Worm (Caenorhabditis elegans) whole organism, L2 larva: ENCODE results near the gene oac-42.
"Not testable (repeated sequence)": the region's sequence is repeated elsewhere in the genome, so short reads cannot be mapped to it uniquely, and the experiment has no call there.

Source experiments
- F13H6.1 ChIP-seq: sonication (generic microtip); optimal IDR thresholded peaks from 2 replicates; lab custom pipeline; 2016; ENCODE audit warnings: missing genetic modification characterization, missing compliant biosample characterization
- R02D3.7 ChIP-seq: fragments of 150-350 bp; optimal IDR thresholded peaks from 2 replicates; lab custom pipeline; 2014; ENCODE audit warnings: missing biosample characterization, missing genetic modification characterization
- Y55F3AM.14 ChIP-seq: fragments of 200-800 bp; sonication (Bioruptor generic); optimal IDR thresholded peaks from 2 replicates; lab custom pipeline; 2018; ENCODE audit warnings: mild to moderate bottlenecking, missing genetic modification characterization, missing compliant biosample characterization
- ZK546.5 ChIP-seq: sonication (generic microtip); optimal IDR thresholded peaks from 2 replicates; lab custom pipeline; 2017; ENCODE audit warnings: missing biosample characterization, missing genetic modification characterization
- aly-2 ChIP-seq: fragments of 150-350 bp; optimal IDR thresholded peaks from 2 replicates; lab custom pipeline; 2014; ENCODE audit warnings: missing biosample characterization, missing genetic modification characterization
- ama-1 ChIP-seq: fragments of 150-350 bp; optimal IDR thresholded peaks from 2 replicates; lab custom pipeline; 2018; ENCODE audit warnings: inconsistent platforms
- ceh-82 ChIP-seq: fragments of 150-350 bp; optimal IDR thresholded peaks from 2 replicates; lab custom pipeline; 2014; ENCODE audit warnings: missing biosample characterization, missing genetic modification characterization
- crh-2 ChIP-seq: sonication (generic microtip); optimal IDR thresholded peaks from 2 replicates; lab custom pipeline; 2017; ENCODE audit warnings: missing biosample characterization, missing genetic modification characterization
- egl-27 ChIP-seq: sonication (generic microtip); optimal IDR thresholded peaks from 3 replicates; lab custom pipeline; 2017; ENCODE audit warnings: missing biosample characterization, missing genetic modification reagents, missing genetic modification characterization
- elt-1 ChIP-seq: fragments of 150-350 bp; optimal IDR thresholded peaks from 2 replicates; lab custom pipeline; 2014; ENCODE audit warnings: missing biosample characterization, missing genetic modification characterization
- elt-3 ChIP-seq: sonication (generic microtip); optimal IDR thresholded peaks from 2 replicates; lab custom pipeline; 2017; ENCODE audit warnings: missing biosample characterization, missing genetic modification characterization
- fos-1 ChIP-seq: fragments of 150-350 bp; optimal IDR thresholded peaks from 2 replicates; lab custom pipeline; 2014; ENCODE audit warnings: missing biosample characterization, missing genetic modification characterization
- gmeb-1 ChIP-seq: fragments of 150-350 bp; optimal IDR thresholded peaks from 2 replicates; lab custom pipeline; 2014; ENCODE audit warnings: missing biosample characterization, missing genetic modification characterization
- lin-11 ChIP-seq: fragments of 150-350 bp; sonication (generic microtip); optimal IDR thresholded peaks from 2 replicates; lab custom pipeline; 2014; ENCODE audit warnings: missing biosample characterization, missing genetic modification characterization, inconsistent platforms, mixed read lengths
- lin-13 ChIP-seq: fragments of 150-350 bp; optimal IDR thresholded peaks from 2 replicates; lab custom pipeline; 2014; ENCODE audit warnings: missing biosample characterization, missing genetic modification reagents, missing genetic modification characterization
- lsy-2 ChIP-seq, 2 experiments: fragments of 150-350 bp in 1 of 2; sonication (generic microtip) in 1 of 2; optimal IDR thresholded peaks; 2 replicates each; lab custom pipeline; 2014 to 2017; ENCODE audit warnings: missing biosample characterization in 2 of 2, missing genetic modification characterization in 2 of 2
- mab-5 ChIP-seq: fragments of 150-350 bp; optimal IDR thresholded peaks from 2 replicates; lab custom pipeline; 2014; ENCODE audit warnings: missing biosample characterization, missing genetic modification characterization
- mbf-1 ChIP-seq: sonication (generic microtip); optimal IDR thresholded peaks from 2 replicates; lab custom pipeline; 2017; ENCODE audit warnings: missing biosample characterization, missing genetic modification characterization
- nhr-11 ChIP-seq: fragments of 150-350 bp; optimal IDR thresholded peaks from 2 replicates; lab custom pipeline; 2014; ENCODE audit warnings: missing biosample characterization, missing genetic modification characterization
- nhr-21 ChIP-seq: fragments of 150-350 bp; optimal IDR thresholded peaks from 2 replicates; lab custom pipeline; 2014; ENCODE audit warnings: missing biosample characterization, missing genetic modification characterization
- nhr-23 ChIP-seq: fragments of 150-350 bp; optimal IDR thresholded peaks from 2 replicates; lab custom pipeline; 2014; ENCODE audit warnings: missing biosample characterization, missing genetic modification reagents, missing genetic modification characterization
- nhr-25 ChIP-seq: fragments of 150-350 bp; sonication (generic microtip); optimal IDR thresholded peaks from 3 replicates; lab custom pipeline; 2014; ENCODE audit warnings: missing biosample characterization, missing genetic modification characterization
- nhr-6 ChIP-seq: fragments of 150-350 bp; optimal IDR thresholded peaks from 2 replicates; lab custom pipeline; 2014; ENCODE audit warnings: missing biosample characterization, missing genetic modification characterization
- sem-4 ChIP-seq: fragments of 150-350 bp; optimal IDR thresholded peaks from 2 replicates; lab custom pipeline; 2014; ENCODE audit warnings: missing biosample characterization, missing genetic modification reagents, missing genetic modification characterization
- skn-1 ChIP-seq: sonication (generic microtip); optimal IDR thresholded peaks from 2 replicates; lab custom pipeline; 2017; ENCODE audit warnings: missing biosample characterization, missing genetic modification characterization
- sma-9 ChIP-seq, 2 experiments: fragments of 150-350 bp in 1 of 2; sonication (generic microtip) in 1 of 2; optimal IDR thresholded peaks; 2 replicates each; lab custom pipeline; 2014 to 2016; ENCODE audit warnings: missing genetic modification characterization in 2 of 2, mild to moderate bottlenecking in 1 of 2, missing biosample characterization in 1 of 2, missing compliant biosample characterization in 1 of 2, missing genetic modification reagents in 1 of 2, moderate library complexity in 1 of 2
- unc-39 ChIP-seq: fragments of 150-350 bp; optimal IDR thresholded peaks from 2 replicates; lab custom pipeline; 2014; ENCODE audit warnings: missing biosample characterization, missing genetic modification characterization
- zag-1 ChIP-seq: fragments of 150-350 bp; optimal IDR thresholded peaks from 2 replicates; lab custom pipeline; 2014; ENCODE audit warnings: missing biosample characterization, missing genetic modification characterization
- ztf-1 ChIP-seq: fragments of 200-800 bp; sonication (Bioruptor generic); conservative IDR thresholded peaks from 2 replicates; pipeline ENCODE4 v1.3.6; 2022; ENCODE audit warnings: missing genetic modification characterization, missing compliant biosample characterization
- ztf-11 ChIP-seq: sonication (generic microtip); optimal IDR thresholded peaks from 2 replicates; lab custom pipeline; 2017; ENCODE audit warnings: missing biosample characterization, missing genetic modification characterization
- ztf-4 ChIP-seq: fragments of 150-350 bp; optimal IDR thresholded peaks from 2 replicates; lab custom pipeline; 2014; ENCODE audit warnings: missing biosample characterization, missing genetic modification characterization

Gene oac-42

ce11 chrV:15915919-15916318 is 31.3 kb upstream of the oac-42 start, which contains the start of gene gst-38:
Gene gst-38, minus strand, starts transcription at chrV:15916070.
- peak; percentile 30 for TF ChIP-seq crh-2 (tag; lab: Kevin White, UChicago)
- TF ChIP-seq sma-9 (GFP tag; optimal IDR thresholded peaks at IDR 0.05; lab: Kevin White, UChicago) = peak; percentile 57
- TF ChIP-seq sma-9 (tag; optimal IDR thresholded peaks at IDR 0.05; lab: Kevin White, UChicago) = no peak
- peak; percentile 63 for TF ChIP-seq fos-1 (tag; lab: Kevin White, UChicago)
- TF ChIP-seq F13H6.1 = no peak
- TF ChIP-seq ama-1 (lab: Kevin White, UChicago) = no peak

ce11 chrV:15915307-15915706 is 30.7 kb upstream of the oac-42 start:
- TF ChIP-seq nhr-25 = no peak
- TF ChIP-seq nhr-11 (tag; lab: Kevin White, UChicago) = no peak
- TF ChIP-seq, all 48 proteins: peak for 0

ce11 chrV:15914774-15915173 is 30.2 kb upstream of the oac-42 start:
- TF ChIP-seq elt-1 (tag; lab: Kevin White, UChicago) (no peak), nhr-21 (tag; lab: Kevin White, UChicago) (no peak), ztf-1 (GFP tag; lab: Robert Waterston, UW) (no peak), crh-2 (tag; lab: Kevin White, UChicago) (no peak), mab-5 (no peak), lin-13 (GFP tag; lab: Kevin White, UChicago) (no peak), R02D3.7 (tag; lab: Kevin White, UChicago) (no peak), skn-1 (tag; lab: Kevin White, UChicago) (no peak), nhr-23 (no peak)

- TF ChIP-seq aly-2 (tag; lab: Kevin White, UChicago) = no peak
- no peak for TF ChIP-seq ztf-1 (GFP tag; lab: Robert Waterston, UW)
- no peak for TF ChIP-seq Y55F3AM.14
- TF ChIP-seq ceh-82 (tag; lab: Kevin White, UChicago) = no peak
- no peak for TF ChIP-seq ZK546.5 (tag; lab: Kevin White, UChicago)
- no peak for TF ChIP-seq lsy-2 (tag; optimal IDR thresholded peaks at IDR 0.05; lab: Kevin White, UChicago)
- no peak for TF ChIP-seq crh-2 (tag; lab: Kevin White, UChicago)
- no peak for TF ChIP-seq ztf-4 (tag; lab: Kevin White, UChicago)
- TF ChIP-seq lin-11 (tag; lab: Kevin White, UChicago) = no peak
Measured at ce11 chrV:15913714-15914113, 29.1 kb upstream of the oac-42 start, which contains the start of gene F35E8.7. Gene F35E8.7, plus strand, starts transcription at chrV:15914014.

ce11 chrV:15912677-15913076 is 28.1 kb upstream of the oac-42 start:
- TF ChIP-seq unc-39 (no peak), mbf-1 (no peak), ztf-4 (tag; lab: Kevin White, UChicago) (no peak), mab-5 (no peak)

ce11 chrV:15911848-15912247 is 27.2 kb upstream of the oac-42 start, which contains the start of gene F35E8.6:
Gene F35E8.6, plus strand, starts transcription at chrV:15912148.
- TF ChIP-seq ceh-82 (tag; lab: Kevin White, UChicago) (no peak), egl-27 (tag; lab: Kevin White, UChicago) (no peak), ztf-11 (no peak), elt-3 (tag; lab: Kevin White, UChicago) (no peak), unc-39 (no peak), zag-1 (tag; lab: Kevin White, UChicago) (no peak), nhr-6 (tag; lab: Kevin White, UChicago) (no peak), fos-1 (tag; lab: Kevin White, UChicago) (no peak), ztf-4 (tag; lab: Kevin White, UChicago) (no peak), ZK546.5 (tag; lab: Kevin White, UChicago) (no peak)

ce11 chrV:15905530-15905929 is 20.9 kb upstream of the oac-42 start, which contains the start of the genes F35E8.1 and F35E8.2:
Gene F35E8.1, minus strand, starts transcription at chrV:15905630.
Gene F35E8.2, plus strand, starts transcription at chrV:15905661.
- TF ChIP-seq sem-4 (tag; lab: Kevin White, UChicago); gmeb-1 (tag; lab: Kevin White, UChicago); Y55F3AM.14: not testable (repeated sequence)
